Fruit fly (Drosophila melanogaster) whole organism, embryonic: ENCODE data around the gene bt.
A peak's percentile ranks its signal among the peaks of the same experiment; 100 is the strongest.

Source experiments
- Aef1 ChIP-seq: fragments of 200-800 bp; sonication (Bioruptor generic); IDR thresholded peaks from 3 replicates; pipeline ENCODE4 v1.3.6; 2022; ENCODE audit warnings: missing biosample characterization, missing genetic modification characterization
- C15 ChIP-seq: fragments of 200-800 bp; sonication (Bioruptor generic); IDR thresholded peaks from 3 replicates; pipeline ENCODE4 v1.3.6; 2022; ENCODE audit warnings: missing biosample characterization, missing genetic modification characterization
- CG11504 ChIP-seq: fragments of 200-800 bp; sonication (Bioruptor generic); optimal IDR thresholded peaks from 3 replicates; lab custom pipeline; 2019; ENCODE audit warnings: missing biosample characterization, mild to moderate bottlenecking, missing genetic modification characterization, moderate library complexity
- CG11695 ChIP-seq: fragments of 200-800 bp; sonication (Bioruptor generic); IDR thresholded peaks from 3 replicates; pipeline ENCODE4 v1.3.6; 2022; ENCODE audit warnings: missing biosample characterization, missing genetic modification characterization
- CG12071 ChIP-seq: fragments of 200-800 bp; sonication (Bioruptor generic); optimal IDR thresholded peaks from 3 replicates; lab custom pipeline; 2018; ENCODE audit warnings: missing biosample characterization, mild to moderate bottlenecking, missing genetic modification characterization
- CG12104 ChIP-seq: fragments of 200-800 bp; sonication (Bioruptor generic); optimal IDR thresholded peaks from 3 replicates; lab custom pipeline; 2016; ENCODE audit warnings: missing biosample characterization, missing genetic modification characterization
- CG12219 ChIP-seq: fragments of 200-800 bp; sonication (Bioruptor generic); optimal IDR thresholded peaks from 3 replicates; lab custom pipeline; 2018; ENCODE audit warnings: missing biosample characterization, mild to moderate bottlenecking, missing genetic modification characterization
- CG15073 ChIP-seq: fragments of 200-800 bp; sonication (Bioruptor generic); optimal IDR thresholded peaks from 2 replicates; lab custom pipeline; 2016; ENCODE audit warnings: missing biosample characterization, missing genetic modification characterization
- CG17912 ChIP-seq: fragments of 200-800 bp; sonication (Bioruptor generic); optimal IDR thresholded peaks from 2 replicates; lab custom pipeline; 2018; ENCODE audit warnings: missing biosample characterization, mild to moderate bottlenecking, missing genetic modification characterization
- CG1792 ChIP-seq: fragments of 200-800 bp; sonication (Bioruptor generic); optimal IDR thresholded peaks from 2 replicates; lab custom pipeline; 2016; ENCODE audit warnings: missing biosample characterization, missing genetic modification characterization
- CG18619 ChIP-seq: fragments of 200-800 bp; sonication (Bioruptor generic); optimal IDR thresholded peaks from 3 replicates; lab custom pipeline; 2017; ENCODE audit warnings: missing biosample characterization, mild to moderate bottlenecking, missing genetic modification characterization
- CG2712 ChIP-seq: fragments of 200-800 bp; optimal IDR thresholded peaks from 3 replicates; lab custom pipeline; 2019; ENCODE audit warnings: missing biosample characterization, mild to moderate bottlenecking, missing genetic modification characterization, moderate library complexity
- CG5953 ChIP-seq: fragments of 200-800 bp; sonication (Bioruptor generic); IDR thresholded peaks from 2 replicates; pipeline ENCODE4 v1.3.6; 2022; ENCODE audit warnings: missing biosample characterization, missing genetic modification characterization
- CG6683 ChIP-seq: fragments of 200-800 bp; sonication (Bioruptor generic); optimal IDR thresholded peaks from 2 replicates; lab custom pipeline; 2017; ENCODE audit warnings: missing biosample characterization, mild to moderate bottlenecking, missing genetic modification characterization, missing genetic modification reagents
- CG7372 ChIP-seq: fragments of 200-800 bp; sonication (Bioruptor generic); IDR thresholded peaks from 2 replicates; pipeline ENCODE4 v1.3.6; 2022; ENCODE audit warnings: missing biosample characterization, missing genetic modification characterization
- CG8924 ChIP-seq: fragments of 200-800 bp; optimal IDR thresholded peaks from 3 replicates; lab custom pipeline; 2019; ENCODE audit warnings: missing biosample characterization, mild to moderate bottlenecking, missing genetic modification characterization, moderate library complexity
- CG9727 ChIP-seq: fragments of 200-800 bp; sonication (Bioruptor generic); optimal IDR thresholded peaks from 3 replicates; lab custom pipeline; 2017; ENCODE audit warnings: missing biosample characterization, mild to moderate bottlenecking, missing genetic modification characterization
- CG9817 ChIP-seq: fragments of 200-800 bp; sonication (Bioruptor generic); optimal IDR thresholded peaks from 2 replicates; lab custom pipeline; 2018; ENCODE audit warnings: missing biosample characterization, mild to moderate bottlenecking, missing genetic modification characterization, moderate library complexity
- Chrac-16 ChIP-seq: fragments of 200-800 bp; sonication (Bioruptor generic); optimal IDR thresholded peaks from 3 replicates; lab custom pipeline; 2016; ENCODE audit warnings: missing biosample characterization, missing genetic modification characterization
- CkIIα-i1 ChIP-seq: fragments of 200-800 bp; sonication (Bioruptor generic); IDR thresholded peaks from 2 replicates; pipeline ENCODE4 v1.3.6; 2022; ENCODE audit warnings: missing biosample characterization, missing genetic modification characterization
- HLH3B ChIP-seq: fragments of 200-800 bp; sonication (Bioruptor generic); IDR thresholded peaks from 2 replicates; pipeline ENCODE4 v1.3.6; 2022; ENCODE audit warnings: missing biosample characterization, missing genetic modification characterization
- HmgZ ChIP-seq: fragments of 200-800 bp; sonication (Bioruptor generic); optimal IDR thresholded peaks from 2 replicates; lab custom pipeline; 2018; ENCODE audit warnings: missing biosample characterization, mild to moderate bottlenecking, missing genetic modification characterization
- Hmr ChIP-seq: fragments of 200-800 bp; sonication (Bioruptor generic); optimal IDR thresholded peaks from 3 replicates; lab custom pipeline; 2017; ENCODE audit warnings: mild to moderate bottlenecking, missing biosample characterization, missing genetic modification reagents, missing genetic modification characterization
- MESR4 ChIP-seq: fragments of 200-800 bp; sonication (Bioruptor generic); optimal IDR thresholded peaks from 2 replicates; lab custom pipeline; 2018; ENCODE audit warnings: missing biosample characterization, mild to moderate bottlenecking, missing genetic modification characterization, moderate library complexity
- Nf-YB ChIP-seq: fragments of 200-800 bp; sonication (Bioruptor generic); optimal IDR thresholded peaks from 3 replicates; lab custom pipeline; 2019; ENCODE audit warnings: missing biosample characterization, mild to moderate bottlenecking, missing genetic modification characterization, moderate library complexity
- Optix ChIP-seq: fragments of 200-800 bp; sonication (Bioruptor generic); IDR thresholded peaks from 3 replicates; pipeline ENCODE4 v1.3.6; 2022; ENCODE audit warnings: missing biosample characterization, missing genetic modification characterization
- Sry-δ ChIP-seq: fragments of 200-800 bp; sonication (Bioruptor generic); optimal IDR thresholded peaks from 2 replicates; lab custom pipeline; 2016; ENCODE audit warnings: missing biosample characterization, missing genetic modification characterization
- Stat92E ChIP-seq, 3 experiments: fragments of >200 bp in 2 of 3; fragments of 200-800 bp in 1 of 3; sonication (Bioruptor generic) in 1 of 3; optimal IDR thresholded peaks; 2 replicates each; lab custom pipeline; 2017 to 2019; ENCODE audit warnings: missing biosample characterization in 3 of 3, missing genetic modification characterization in 3 of 3, mild to moderate bottlenecking in 1 of 3, moderate library complexity in 1 of 3
- Trl ChIP-seq, 3 experiments: fragments of >200 bp in 2 of 3; fragments of 200-800 bp in 1 of 3; sonication (Bioruptor generic) in 1 of 3; optimal IDR thresholded peaks; 2 replicates in 1 of 3; 3 replicates in 2 of 3; lab custom pipeline; 2016 to 2017; ENCODE audit warnings: missing biosample characterization in 1 of 3, missing genetic modification characterization in 1 of 3
- az2 ChIP-seq: fragments of 200-800 bp; sonication (Bioruptor generic); optimal IDR thresholded peaks from 3 replicates; lab custom pipeline; 2016; ENCODE audit warnings: missing biosample characterization, missing genetic modification characterization
- bbx ChIP-seq: fragments of 200-800 bp; sonication (Bioruptor generic); IDR thresholded peaks from 2 replicates; pipeline ENCODE4 v1.3.6; 2022; ENCODE audit warnings: missing biosample characterization, missing genetic modification characterization; ENCODE audit not compliant: partially characterized antibody
- bcd ChIP-seq: fragments of 200-800 bp; sonication (Bioruptor generic); optimal IDR thresholded peaks from 2 replicates; lab custom pipeline; 2017; ENCODE audit warnings: missing biosample characterization, mild to moderate bottlenecking, missing genetic modification characterization
- chm ChIP-seq: fragments of 200-800 bp; sonication (Bioruptor generic); IDR thresholded peaks from 2 replicates; pipeline ENCODE4 v1.3.6; 2022; ENCODE audit warnings: missing biosample characterization, missing genetic modification characterization
- chn ChIP-seq: fragments of 200-800 bp; sonication (Bioruptor generic); optimal IDR thresholded peaks from 2 replicates; lab custom pipeline; 2016; ENCODE audit warnings: missing biosample characterization, missing genetic modification characterization
- danr ChIP-seq: fragments of 200-800 bp; sonication (Bioruptor generic); IDR thresholded peaks from 2 replicates; pipeline ENCODE4 v1.3.6; 2022; ENCODE audit warnings: missing biosample characterization, missing genetic modification characterization
- ems ChIP-seq: fragments of 200-800 bp; sonication (Bioruptor generic); optimal IDR thresholded peaks from 3 replicates; lab custom pipeline; 2016; ENCODE audit warnings: missing biosample characterization, missing genetic modification characterization
- fd96Cb ChIP-seq: fragments of 200-800 bp; sonication (Bioruptor generic); optimal IDR thresholded peaks from 2 replicates; lab custom pipeline; 2018; ENCODE audit warnings: missing biosample characterization, mild to moderate bottlenecking, missing genetic modification characterization, moderate library complexity
- gem ChIP-seq: fragments of 200-800 bp; sonication (Bioruptor generic); optimal IDR thresholded peaks from 2 replicates; lab custom pipeline; 2019; ENCODE audit warnings: missing biosample characterization, mild to moderate bottlenecking, missing genetic modification characterization, moderate library complexity
- grau ChIP-seq: fragments of 200-800 bp; optimal IDR thresholded peaks from 3 replicates; lab custom pipeline; 2019; ENCODE audit warnings: missing biosample characterization, mild to moderate bottlenecking, missing genetic modification characterization, moderate library complexity
- gro ChIP-seq: fragments of 200-800 bp; sonication (Bioruptor generic); optimal IDR thresholded peaks from 2 replicates; lab custom pipeline; 2016; ENCODE audit warnings: missing biosample characterization, missing genetic modification characterization
- gsb ChIP-seq: fragments of 200-800 bp; sonication (Bioruptor generic); IDR thresholded peaks from 2 replicates; pipeline ENCODE4 v1.3.6; 2022; ENCODE audit warnings: missing biosample characterization, missing genetic modification characterization
- maf-S ChIP-seq: fragments of 200-800 bp; sonication (Bioruptor generic); optimal IDR thresholded peaks from 2 replicates; lab custom pipeline; 2016; ENCODE audit warnings: missing biosample characterization, missing genetic modification characterization
- pho ChIP-seq: fragments of 200-800 bp; sonication (Bioruptor generic); optimal IDR thresholded peaks from 2 replicates; lab custom pipeline; 2016; ENCODE audit warnings: missing biosample characterization, missing genetic modification characterization
- pnt ChIP-seq: fragments of 200-800 bp; sonication (Bioruptor generic); optimal IDR thresholded peaks from 3 replicates; lab custom pipeline; 2016; ENCODE audit warnings: missing biosample characterization, missing genetic modification characterization
- psq ChIP-seq: fragments of 200-800 bp; sonication (Bioruptor generic); optimal IDR thresholded peaks from 2 replicates; lab custom pipeline; 2017; ENCODE audit warnings: missing biosample characterization, missing genetic modification characterization
- ro ChIP-seq: fragments of 200-800 bp; sonication (Bioruptor generic); IDR thresholded peaks from 2 replicates; pipeline ENCODE4 v1.3.6; 2022; ENCODE audit warnings: missing biosample characterization, missing genetic modification characterization
- sens-2 ChIP-seq: fragments of 200-800 bp; sonication (Bioruptor generic); IDR thresholded peaks from 2 replicates; pipeline ENCODE4 v1.3.6; 2022; ENCODE audit warnings: missing biosample characterization, missing genetic modification characterization
- shn ChIP-seq: fragments of 200-800 bp; sonication (Bioruptor generic); optimal IDR thresholded peaks from 3 replicates; lab custom pipeline; 2016; ENCODE audit warnings: missing biosample characterization, missing genetic modification characterization

Gene bt

DNA sequence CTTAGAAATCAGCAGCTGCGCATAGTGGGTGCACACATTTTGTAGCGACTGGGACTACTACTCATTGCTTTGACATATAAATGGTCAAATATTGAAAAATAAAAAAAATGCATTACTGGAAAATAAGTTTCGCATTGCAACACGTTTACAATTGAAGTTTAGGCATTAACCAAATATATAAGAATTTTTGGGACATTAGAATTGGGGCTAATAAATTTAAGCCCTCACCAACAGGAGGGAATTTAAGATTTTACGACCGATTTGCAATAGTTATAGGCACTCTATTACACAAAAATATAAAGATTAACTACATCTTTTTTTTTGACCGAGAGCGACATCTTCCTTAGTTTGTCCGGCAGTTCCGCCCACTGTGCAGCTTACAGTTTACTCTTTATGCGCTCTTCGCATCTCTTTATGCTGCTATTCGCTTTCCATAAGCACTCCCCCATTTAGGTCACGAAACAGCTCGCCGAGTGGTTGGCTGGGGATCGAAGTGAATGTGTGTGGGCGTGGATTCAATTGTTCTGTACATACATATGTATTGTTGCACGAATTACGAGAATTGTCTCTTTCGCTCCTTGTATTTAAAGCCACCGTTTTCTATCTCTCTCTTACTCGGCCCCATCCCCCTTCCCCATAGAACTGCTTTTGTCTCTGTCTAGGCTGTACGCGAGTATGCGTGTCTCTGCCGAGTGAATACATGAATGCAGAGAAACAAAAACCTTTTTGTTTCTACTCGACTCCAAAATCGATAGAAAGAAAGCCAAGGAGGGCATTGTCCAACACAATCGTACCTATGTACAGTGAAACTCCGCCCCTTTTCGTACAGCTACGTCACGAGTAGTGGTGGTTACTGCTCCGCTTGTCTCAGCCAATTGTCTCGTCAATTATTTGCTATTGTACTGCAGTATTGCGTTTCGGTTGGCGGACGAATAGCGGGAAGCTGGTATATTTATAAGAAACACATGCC is 83.5 kb downstream of the bt start (continued):
- peak; percentile 59 for TF ChIP-seq psq
- peak; percentile 70 for TF ChIP-seq CG12219 (GFP tag; lab: Kevin White, UChicago)
- TF ChIP-seq HmgZ: peak; percentile 38
- TF ChIP-seq CG12071 (GFP tag; lab: Kevin White, UChicago): no peak
- peak; percentile 92 for TF ChIP-seq gem (tag; lab: Kevin White, UChicago)
- no peak for TF ChIP-seq CkIIα-i1
- peak; percentile 75 for TF ChIP-seq CG8924 (tag; lab: Kevin White, UChicago)
- TF ChIP-seq CG9817: no peak
- peak; percentile 86 for TF ChIP-seq az2 (GFP tag; lab: Kevin White, UChicago)
- peak; percentile 87 for TF ChIP-seq chn (GFP tag; lab: Kevin White, UChicago)
- no peak for TF ChIP-seq chm (GFP tag; lab: Robert Waterston, UW)
- peak; percentile 99 for TF ChIP-seq Nf-YB
- peak; percentile 67; the same call in 2 of the 3 replicates for TF ChIP-seq CG11695 (GFP tag; lab: Robert Waterston, UW)
- TF ChIP-seq CG18619 (GFP tag; lab: Kevin White, UChicago): peak; percentile 88
- TF ChIP-seq HLH3B: peak; percentile 71; the same call in 1 of the 2 replicates
- TF ChIP-seq sens-2 (GFP tag; lab: Robert Waterston, UW): no peak
- peak; percentile 86 for TF ChIP-seq CG12104 (GFP tag; lab: Kevin White, UChicago)
- peak; percentile 36 for TF ChIP-seq gro (GFP tag; lab: Kevin White, UChicago)
- peak; percentile 77 for TF ChIP-seq CG2712
- peak; percentile 86 for TF ChIP-seq maf-S (GFP tag; lab: Kevin White, UChicago)
- no peak for TF ChIP-seq CG17912 (GFP tag; lab: Kevin White, UChicago)
- TF ChIP-seq gsb (GFP tag; lab: Robert Waterston, UW): no peak; the same call in 1 of the 2 replicates
- peak; percentile 80 for TF ChIP-seq shn (GFP tag; lab: Kevin White, UChicago)
- peak; percentile 89 for TF ChIP-seq Hmr (GFP tag; lab: Kevin White, UChicago)
- peak; percentile 85 for TF ChIP-seq ems
- TF ChIP-seq Trl (optimal IDR thresholded peaks at IDR 0.05; lab: Kevin White, UChicago): peak; percentile 70 to 78
- TF ChIP-seq Trl (GFP tag; optimal IDR thresholded peaks at IDR 0.05; lab: Kevin White, UChicago): peak; percentile 58
- no peak; the same call in 2 of the 3 replicates for TF ChIP-seq Optix
- TF ChIP-seq bcd: peak; percentile 84
- no peak for TF ChIP-seq Stat92E (GFP tag; optimal IDR thresholded peaks at IDR 0.05; lab: Kevin White, UChicago)
- peak; percentile 72 for TF ChIP-seq CG7372 (GFP tag; lab: Robert Waterston, UW)
- peak; percentile 81 for TF ChIP-seq pho (GFP tag; lab: Kevin White, UChicago)
- TF ChIP-seq fd96Cb: peak; percentile 86
- peak; percentile 45; the same call in 1 of the 2 replicates for TF ChIP-seq bbx (GFP tag; lab: Robert Waterston, UW)
- peak; percentile 72 for TF ChIP-seq grau (tag; lab: Kevin White, UChicago)
- TF ChIP-seq CG1792: peak; percentile 64
- TF ChIP-seq Sry-δ (GFP tag; lab: Kevin White, UChicago): peak; percentile 26
- peak; percentile 72 for TF ChIP-seq CG6683
- peak; percentile 59; the same call in 2 of the 3 replicates for TF ChIP-seq Aef1 (GFP tag; lab: Robert Waterston, UW)
- peak; percentile 35 for TF ChIP-seq CG15073 (GFP tag; lab: Kevin White, UChicago)
- TF ChIP-seq CG11504: no peak
- 0 out of 2 replicates have a peak, but pooled peaks have one; percentile 47 for TF ChIP-seq danr (GFP tag; lab: Robert Waterston, UW)
- peak; percentile 91 for TF ChIP-seq CG9727
- peak; percentile 70 for TF ChIP-seq pnt
- no peak for TF ChIP-seq CG5953 (GFP tag; lab: Robert Waterston, UW)
- peak; percentile 45; the same call in 1 of the 2 replicates for TF ChIP-seq ro (GFP tag; lab: Robert Waterston, UW)
- TF ChIP-seq MESR4 (GFP tag; lab: Kevin White, UChicago): no peak
- TF ChIP-seq Chrac-16 (GFP tag; lab: Kevin White, UChicago): peak; percentile 71
- TF ChIP-seq C15 (GFP tag; lab: Robert Waterston, UW): no peak
